Fruit fly (Drosophila melanogaster) whole organism: ENCODE results near the gene CG42354.

ENCODE experiments used
- CG8478 ChIP-seq: fragments of >200 bp; optimal IDR thresholded peaks from 2 replicates; lab custom pipeline; 2018; ENCODE audit warnings: inconsistent platforms
- EcR ChIP-seq, 2 experiments: fragments of >200 bp; optimal IDR thresholded peaks; 2 replicates each; lab custom pipeline; 2017; ENCODE audit warnings: missing biosample characterization in 2 of 2, missing genetic modification characterization in 2 of 2, missing genetic modification reagents in 2 of 2
- psq ChIP-seq: fragments of >200 bp; optimal IDR thresholded peaks from 2 replicates; lab custom pipeline; 2017
- usp ChIP-seq: fragments of >200 bp; optimal IDR thresholded peaks from 2 replicates; lab custom pipeline; 2017; ENCODE audit warnings: missing biosample characterization, missing genetic modification characterization, mixed read lengths

DNA sequence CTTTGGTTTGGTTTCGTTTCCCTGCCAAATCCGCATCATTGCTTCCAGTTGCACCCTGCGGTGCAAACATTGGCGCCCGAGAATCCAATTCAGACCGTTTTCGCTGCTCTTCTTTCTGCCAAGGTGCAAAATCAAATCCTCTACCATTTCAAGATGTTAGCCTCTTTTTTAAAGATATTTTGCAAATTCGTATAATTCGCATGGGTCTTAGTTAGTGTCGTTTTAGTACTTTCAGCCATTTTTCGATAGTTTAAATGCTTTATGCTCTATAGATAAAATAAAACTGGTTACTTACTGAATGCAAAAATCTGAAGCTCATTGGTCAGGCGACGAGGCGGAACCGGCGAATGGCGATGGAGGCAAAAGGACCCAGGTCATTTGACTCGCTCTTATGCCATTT, 6.9 kb upstream of the CG42354 start:
- TF ChIP-seq psq: no peak
- TF ChIP-seq EcR (GFP tag; optimal IDR thresholded peaks at IDR 0.05; lab: Kevin White, UChicago): no peak
- no peak for TF ChIP-seq CG8478 (lab: Kevin White, UChicago)
- TF ChIP-seq usp: no peak
